Fruit fly (Drosophila melanogaster) whole organism, embryonic: ENCODE data around the gene Idi.

Experiments used
- Atf3 ChIP-seq: fragments of 200-800 bp; sonication (Bioruptor generic); optimal IDR thresholded peaks from 3 replicates; lab custom pipeline; 2016; ENCODE audit warnings: missing biosample characterization, missing genetic modification characterization
- CG10654 ChIP-seq: fragments of 200-800 bp; sonication (Bioruptor generic); optimal IDR thresholded peaks from 2 replicates; lab custom pipeline; 2016; ENCODE audit warnings: missing biosample characterization, missing genetic modification characterization
- CG12391 ChIP-seq: fragments of 200-800 bp; sonication (Bioruptor generic); optimal IDR thresholded peaks from 3 replicates; lab custom pipeline; 2018; ENCODE audit warnings: missing biosample characterization, mild to moderate bottlenecking, missing genetic modification characterization, moderate library complexity
- CG12769 ChIP-seq: fragments of 200-800 bp; sonication (Bioruptor generic); optimal IDR thresholded peaks from 2 replicates; lab custom pipeline; 2019; ENCODE audit warnings: missing biosample characterization, mild to moderate bottlenecking, missing genetic modification characterization, moderate library complexity
- CG14860 ChIP-seq: fragments of 200-800 bp; sonication (Bioruptor generic); IDR thresholded peaks from 3 replicates; pipeline ENCODE4 v1.3.6; 2022; ENCODE audit warnings: missing biosample characterization, missing genetic modification characterization; ENCODE audit not compliant: partially characterized antibody
- CG15011 ChIP-seq: fragments of 200-800 bp; sonication (Bioruptor generic); optimal IDR thresholded peaks from 3 replicates; lab custom pipeline; 2018; ENCODE audit warnings: missing biosample characterization, mild to moderate bottlenecking, missing genetic modification characterization
- CG1602 ChIP-seq: fragments of 200-800 bp; sonication (Bioruptor generic); optimal IDR thresholded peaks from 3 replicates; lab custom pipeline; 2016; ENCODE audit warnings: missing biosample characterization, missing genetic modification characterization
- CG18599 ChIP-seq: fragments of 200-800 bp; sonication (Bioruptor generic); optimal IDR thresholded peaks from 3 replicates; lab custom pipeline; 2017; ENCODE audit warnings: missing biosample characterization, missing genetic modification characterization, mild to moderate bottlenecking, moderate library complexity, missing genetic modification reagents
- CG18619 ChIP-seq: fragments of 200-800 bp; sonication (Bioruptor generic); optimal IDR thresholded peaks from 3 replicates; lab custom pipeline; 2017; ENCODE audit warnings: missing biosample characterization, mild to moderate bottlenecking, missing genetic modification characterization
- CG2875 ChIP-seq: fragments of 200-800 bp; sonication (Bioruptor generic); optimal IDR thresholded peaks from 2 replicates; lab custom pipeline; 2017; ENCODE audit warnings: missing biosample characterization, mild to moderate bottlenecking, missing genetic modification characterization, missing genetic modification reagents
- CG3838 ChIP-seq: fragments of 200-800 bp; sonication (Bioruptor generic); optimal IDR thresholded peaks from 3 replicates; lab custom pipeline; 2016; ENCODE audit warnings: missing biosample characterization, missing genetic modification characterization
- CG42726 ChIP-seq: fragments of 200-800 bp; sonication (Bioruptor generic); IDR thresholded peaks from 2 replicates; pipeline ENCODE4 v1.3.6; 2022; ENCODE audit warnings: missing biosample characterization, missing genetic modification characterization; ENCODE audit not compliant: partially characterized antibody
- CG4328 ChIP-seq: fragments of 200-800 bp; sonication (Bioruptor generic); optimal IDR thresholded peaks from 3 replicates; lab custom pipeline; 2017; ENCODE audit warnings: missing biosample characterization, missing genetic modification reagents, missing genetic modification characterization
- CG4707 ChIP-seq: fragments of 200-800 bp; sonication (Bioruptor generic); optimal IDR thresholded peaks from 2 replicates; lab custom pipeline; 2018; ENCODE audit warnings: missing biosample characterization, mild to moderate bottlenecking, missing genetic modification characterization, moderate library complexity
- CG7786 ChIP-seq: fragments of 200-800 bp; sonication (Bioruptor generic); optimal IDR thresholded peaks from 2 replicates; lab custom pipeline; 2016; ENCODE audit warnings: missing biosample characterization, missing genetic modification characterization
- CG7987 ChIP-seq: fragments of 200-800 bp; sonication (Bioruptor generic); optimal IDR thresholded peaks from 2 replicates; lab custom pipeline; 2018; ENCODE audit warnings: missing biosample characterization, mild to moderate bottlenecking, missing genetic modification characterization, moderate library complexity
- Dp ChIP-seq: fragments of 200-800 bp; sonication (Bioruptor generic); optimal IDR thresholded peaks from 2 replicates; lab custom pipeline; 2018; ENCODE audit warnings: missing biosample characterization, mild to moderate bottlenecking, missing genetic modification characterization, moderate library complexity
- Drgx ChIP-seq: fragments of 200-800 bp; sonication (Bioruptor generic); IDR thresholded peaks from 2 replicates; pipeline ENCODE4 v1.3.6; 2022; ENCODE audit warnings: missing biosample characterization, missing genetic modification characterization
- GATAe ChIP-seq: fragments of 200-800 bp; sonication (Bioruptor generic); conservative IDR thresholded peaks from 2 replicates; pipeline ENCODE4 v1.3.6; 2022; ENCODE audit warnings: missing biosample characterization, missing genetic modification characterization
- Hand ChIP-seq: fragments of 200-800 bp; sonication (Bioruptor generic); optimal IDR thresholded peaks from 2 replicates; lab custom pipeline; 2017; ENCODE audit warnings: mild to moderate bottlenecking, missing biosample characterization, missing genetic modification reagents, missing genetic modification characterization
- HmgZ ChIP-seq: fragments of 200-800 bp; sonication (Bioruptor generic); optimal IDR thresholded peaks from 2 replicates; lab custom pipeline; 2018; ENCODE audit warnings: missing biosample characterization, mild to moderate bottlenecking, missing genetic modification characterization
- Hr78 ChIP-seq, 2 experiments: fragments of 200-800 bp in 1 of 2; fragments of >200 bp in 1 of 2; sonication (Bioruptor generic) in 1 of 2; optimal IDR thresholded peaks; 2 replicates each; lab custom pipeline; 2017 to 2019; ENCODE audit warnings: missing biosample characterization in 2 of 2, missing genetic modification characterization in 2 of 2, mild to moderate bottlenecking in 1 of 2, moderate library complexity in 1 of 2
- Max ChIP-seq: fragments of 200-800 bp; sonication (Bioruptor generic); optimal IDR thresholded peaks from 2 replicates; lab custom pipeline; 2016; ENCODE audit warnings: missing biosample characterization, mild to moderate bottlenecking, missing genetic modification characterization
- Optix ChIP-seq: fragments of 200-800 bp; sonication (Bioruptor generic); IDR thresholded peaks from 3 replicates; pipeline ENCODE4 v1.3.6; 2022; ENCODE audit warnings: missing biosample characterization, missing genetic modification characterization
- Ravus ChIP-seq: fragments of 200-800 bp; sonication (Bioruptor generic); IDR thresholded peaks from 2 replicates; pipeline ENCODE4 v1.3.6; 2022; ENCODE audit warnings: missing biosample characterization, missing genetic modification characterization
- Tbp ChIP-seq: fragments of >200 bp; optimal IDR thresholded peaks from 2 replicates; lab custom pipeline; 2018; ENCODE audit warnings: missing biosample characterization, missing genetic modification characterization
- Xrp1 ChIP-seq: fragments of 200-800 bp; sonication (Bioruptor generic); IDR thresholded peaks from 2 replicates; pipeline ENCODE4 v1.3.6; 2022; ENCODE audit warnings: missing biosample characterization, missing genetic modification characterization
- crp ChIP-seq, 2 experiments: fragments of 200-800 bp; sonication (Bioruptor generic); optimal IDR thresholded peaks; 2 replicates in 1 of 2; 3 replicates in 1 of 2; lab custom pipeline; 2017; ENCODE audit warnings: missing biosample characterization in 2 of 2, missing genetic modification characterization in 2 of 2, mild to moderate bottlenecking in 1 of 2, moderate library complexity in 1 of 2
- dan ChIP-seq: fragments of 200-800 bp; sonication (Bioruptor generic); IDR thresholded peaks from 2 replicates; pipeline ENCODE4 v1.3.6; 2022; ENCODE audit warnings: missing biosample characterization, missing genetic modification characterization
- dati ChIP-seq: fragments of 200-800 bp; sonication (Bioruptor generic); IDR thresholded peaks from 2 replicates; pipeline ENCODE4 v1.3.6; 2022; ENCODE audit warnings: missing biosample characterization, missing genetic modification characterization
- dysf ChIP-seq: fragments of 200-800 bp; sonication (Bioruptor generic); IDR thresholded peaks from 3 replicates; pipeline ENCODE4 v1.3.6; 2022; ENCODE audit warnings: missing biosample characterization, missing genetic modification characterization
- fd102C ChIP-seq: fragments of 200-800 bp; sonication (Bioruptor generic); optimal IDR thresholded peaks from 2 replicates; lab custom pipeline; 2018; ENCODE audit warnings: missing biosample characterization, mild to moderate bottlenecking, missing genetic modification characterization, moderate library complexity
- fd96Cb ChIP-seq: fragments of 200-800 bp; sonication (Bioruptor generic); optimal IDR thresholded peaks from 2 replicates; lab custom pipeline; 2018; ENCODE audit warnings: missing biosample characterization, mild to moderate bottlenecking, missing genetic modification characterization, moderate library complexity
- peb ChIP-seq: fragments of 200-800 bp; sonication (Bioruptor generic); IDR thresholded peaks from 2 replicates; pipeline ENCODE4 v1.3.6; 2022; ENCODE audit warnings: missing biosample characterization, missing genetic modification characterization
- pnt ChIP-seq: fragments of 200-800 bp; sonication (Bioruptor generic); optimal IDR thresholded peaks from 3 replicates; lab custom pipeline; 2016; ENCODE audit warnings: missing biosample characterization, missing genetic modification characterization
- salm ChIP-seq: fragments of 200-800 bp; sonication (Bioruptor generic); optimal IDR thresholded peaks from 2 replicates; lab custom pipeline; 2018; ENCODE audit warnings: missing biosample characterization, mild to moderate bottlenecking, missing genetic modification characterization
- sisA ChIP-seq: fragments of 200-800 bp; sonication (Bioruptor generic); IDR thresholded peaks from 2 replicates; pipeline ENCODE4 v1.3.6; 2022; ENCODE audit warnings: missing biosample characterization, missing genetic modification characterization
- slbo ChIP-seq: fragments of 200-800 bp; sonication (Bioruptor generic); IDR thresholded peaks from 2 replicates; pipeline ENCODE4 v1.3.6; 2022; ENCODE audit warnings: missing biosample characterization, missing genetic modification characterization
- trh ChIP-seq: fragments of 200-800 bp; sonication (Bioruptor generic); optimal IDR thresholded peaks from 2 replicates; lab custom pipeline; 2016; ENCODE audit warnings: missing biosample characterization, missing genetic modification characterization
- usp ChIP-seq: fragments of >200 bp; optimal IDR thresholded peaks from 2 replicates; lab custom pipeline; 2017; ENCODE audit warnings: missing biosample characterization, missing genetic modification characterization
- wor ChIP-seq: fragments of 200-800 bp; sonication (Bioruptor generic); IDR thresholded peaks from 2 replicates; pipeline ENCODE4 v1.3.6; 2022; ENCODE audit warnings: missing biosample characterization, missing genetic modification characterization
- zen ChIP-seq: fragments of 200-800 bp; sonication (Bioruptor generic); optimal IDR thresholded peaks from 3 replicates; lab custom pipeline; 2018; ENCODE audit warnings: missing biosample characterization, mild to moderate bottlenecking, missing genetic modification characterization, moderate library complexity

Gene Idi

DNA sequence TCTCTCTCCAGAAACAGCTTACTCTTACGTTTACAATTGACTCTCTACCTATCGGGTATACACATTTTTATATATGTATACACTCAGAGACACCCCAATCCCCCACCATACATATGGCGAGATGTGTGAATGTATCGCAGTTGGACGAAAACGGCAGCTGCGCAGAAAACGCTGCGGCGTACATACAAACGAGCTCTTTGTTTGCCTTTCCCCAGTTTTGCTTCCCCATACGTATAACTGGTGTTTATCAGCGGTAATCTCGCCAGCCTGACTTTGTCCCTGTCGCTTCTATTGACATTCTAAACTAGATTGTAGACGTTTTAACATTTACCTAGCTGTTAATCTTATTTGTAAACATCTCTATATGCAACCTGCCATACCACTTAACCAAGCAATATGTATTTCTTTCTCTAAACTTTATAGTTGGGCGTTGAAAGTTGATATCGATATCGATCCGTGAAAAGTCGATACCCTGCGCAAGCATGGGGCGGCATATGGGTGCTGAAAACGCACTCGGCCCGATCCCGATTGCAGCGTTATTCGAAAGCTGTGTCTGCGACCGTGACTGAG, 27.5 kb downstream of the Idi start (continued):
- TF ChIP-seq peb (no peak), CG14860 (GFP tag; lab: Robert Waterston, UW) (no peak), Hand (peak; percentile 66), CG3838 (GFP tag; lab: Kevin White, UChicago) (peak; percentile 69), CG2875 (GFP tag; lab: Kevin White, UChicago) (peak; percentile 88), CG4707 (peak; percentile 77), CG18599 (GFP tag; lab: Kevin White, UChicago) (peak; percentile 90), crp (GFP tag; optimal IDR thresholded peaks at IDR 0.05; lab: Kevin White, UChicago) (peak in 1 of 2 experiments; percentile 40), wor (GFP tag; lab: Robert Waterston, UW) (no peak), HmgZ (peak; percentile 84), Max (peak; percentile 66), slbo (GFP tag; lab: Robert Waterston, UW) (no peak), CG7786 (GFP tag; lab: Kevin White, UChicago) (peak; percentile 15), CG1602 (GFP tag; lab: Kevin White, UChicago) (peak; percentile 3), dan (no peak), fd96Cb (tag; lab: Kevin White, UChicago) (peak; percentile 31), dysf (no peak), salm (tag; lab: Kevin White, UChicago) (peak; percentile 66), Drgx (no peak), CG18619 (GFP tag; lab: Kevin White, UChicago) (peak; percentile 80), CG10654 (GFP tag; lab: Kevin White, UChicago) (peak; percentile 49), usp (no peak), Tbp (GFP tag; lab: Kevin White, UChicago) (no peak), trh (peak; percentile 8), CG4328 (GFP tag; lab: Kevin White, UChicago) (peak; percentile 85), Hr78 (GFP tag; optimal IDR thresholded peaks at IDR 0.05; lab: Kevin White, UChicago) (peak in 1 of 2 experiments; percentile 35), fd102C (GFP tag; lab: Kevin White, UChicago) (peak; percentile 43), zen (tag; lab: Kevin White, UChicago) (no peak), CG15011 (GFP tag; lab: Kevin White, UChicago) (peak; percentile 87), sisA (no peak), Ravus (GFP tag; lab: Robert Waterston, UW) (no peak), Dp (GFP tag; lab: Kevin White, UChicago) (no peak), Xrp1 (GFP tag; lab: Robert Waterston, UW) (no peak), CG7987 (GFP tag; lab: Kevin White, UChicago) (peak; percentile 85), CG12769 (tag; lab: Kevin White, UChicago) (peak; percentile 83), GATAe (no peak), Optix (GFP tag; lab: Robert Waterston, UW) (no peak), CG12391 (tag; lab: Kevin White, UChicago) (peak; percentile 49), dati (GFP tag; lab: Robert Waterston, UW) (no peak), pnt (GFP tag; lab: Kevin White, UChicago) (peak; percentile 35), CG42726 (GFP tag; lab: Robert Waterston, UW) (no peak), Atf3 (GFP tag; lab: Kevin White, UChicago) (peak; percentile 14)
